Fruit fly (Drosophila melanogaster) whole organism, embryonic: ENCODE results near the gene kraken.
A peak's percentile ranks its signal among the peaks of the same experiment; 100 is the strongest.

ENCODE experiments used
- Awh ChIP-seq: fragments of 200-800 bp; sonication (Bioruptor generic); IDR thresholded peaks from 2 replicates; pipeline ENCODE4, ENCODE4 v1.3.6; 2022; ENCODE audit warnings: missing biosample characterization, missing genetic modification characterization
- CG10366 ChIP-seq: fragments of 200-800 bp; sonication (Bioruptor generic); IDR thresholded peaks from 2 replicates; pipeline ENCODE4 v1.3.6; 2022; ENCODE audit warnings: missing biosample characterization, missing genetic modification characterization
- CG12236 ChIP-seq: fragments of 200-800 bp; sonication (Bioruptor generic); optimal IDR thresholded peaks from 2 replicates; lab custom pipeline; 2016; ENCODE audit warnings: missing biosample characterization, missing genetic modification characterization
- CG12769 ChIP-seq: fragments of 200-800 bp; sonication (Bioruptor generic); optimal IDR thresholded peaks from 2 replicates; lab custom pipeline; 2019; ENCODE audit warnings: missing biosample characterization, mild to moderate bottlenecking, missing genetic modification characterization, moderate library complexity
- CG13287 ChIP-seq: fragments of 200-800 bp; sonication (Bioruptor generic); IDR thresholded peaks from 2 replicates; pipeline ENCODE4 v1.3.6; 2022; ENCODE audit warnings: missing biosample characterization, missing genetic modification characterization; ENCODE audit not compliant: partially characterized antibody
- CG14860 ChIP-seq: fragments of 200-800 bp; sonication (Bioruptor generic); IDR thresholded peaks from 3 replicates; pipeline ENCODE4 v1.3.6; 2022; ENCODE audit warnings: missing biosample characterization, missing genetic modification characterization; ENCODE audit not compliant: partially characterized antibody
- CG15479 ChIP-seq: fragments of 200-800 bp; sonication (Bioruptor generic); optimal IDR thresholded peaks from 3 replicates; lab custom pipeline; 2019; ENCODE audit warnings: missing biosample characterization, mild to moderate bottlenecking, missing genetic modification characterization, moderate library complexity
- CG17912 ChIP-seq: fragments of 200-800 bp; sonication (Bioruptor generic); optimal IDR thresholded peaks from 2 replicates; lab custom pipeline; 2018; ENCODE audit warnings: missing biosample characterization, mild to moderate bottlenecking, missing genetic modification characterization
- CG1832 ChIP-seq: fragments of 200-800 bp; sonication (Bioruptor generic); optimal IDR thresholded peaks from 2 replicates; lab custom pipeline; 2017; ENCODE audit warnings: missing biosample characterization, mild to moderate bottlenecking, missing genetic modification characterization, inconsistent platforms
- CG2199 ChIP-seq: fragments of 200-800 bp; sonication (Bioruptor generic); IDR thresholded peaks from 3 replicates; pipeline ENCODE4 v1.3.6; 2022; ENCODE audit warnings: missing biosample characterization, missing genetic modification characterization
- CG31441 ChIP-seq: fragments of 200-800 bp; sonication (Bioruptor generic); IDR thresholded peaks from 2 replicates; pipeline ENCODE4 v1.3.6; 2022; ENCODE audit warnings: missing biosample characterization, missing genetic modification characterization
- CG32767 ChIP-seq: fragments of 200-800 bp; sonication (Bioruptor generic); IDR thresholded peaks from 2 replicates; pipeline ENCODE4 v1.3.6; 2022; ENCODE audit warnings: missing biosample characterization, missing genetic modification characterization
- CG4820 ChIP-seq: fragments of 200-800 bp; sonication (Bioruptor generic); optimal IDR thresholded peaks from 3 replicates; lab custom pipeline; 2016; ENCODE audit warnings: missing biosample characterization, missing genetic modification characterization
- CoRest ChIP-seq: fragments of 200-800 bp; sonication (Bioruptor generic); optimal IDR thresholded peaks from 3 replicates; lab custom pipeline; 2018; ENCODE audit warnings: missing biosample characterization, mild to moderate bottlenecking, missing genetic modification characterization, moderate library complexity
- Deaf1 ChIP-seq: fragments of 200-800 bp; optimal IDR thresholded peaks from 3 replicates; lab custom pipeline; 2019; ENCODE audit warnings: missing biosample characterization, mild to moderate bottlenecking, missing genetic modification characterization, moderate library complexity
- Doc2 ChIP-seq: fragments of 200-800 bp; sonication (Bioruptor generic); IDR thresholded peaks from 2 replicates; pipeline ENCODE4 v1.3.6; 2022; ENCODE audit warnings: missing biosample characterization, missing genetic modification characterization
- Fer3 ChIP-seq: fragments of 200-800 bp; sonication (Bioruptor generic); optimal IDR thresholded peaks from 2 replicates; lab custom pipeline; 2018; ENCODE audit warnings: missing biosample characterization, mild to moderate bottlenecking, missing genetic modification characterization, moderate library complexity
- Hmr ChIP-seq: fragments of 200-800 bp; sonication (Bioruptor generic); optimal IDR thresholded peaks from 3 replicates; lab custom pipeline; 2017; ENCODE audit warnings: mild to moderate bottlenecking, missing biosample characterization, missing genetic modification reagents, missing genetic modification characterization
- Med ChIP-seq: fragments of 200-800 bp; sonication (Bioruptor generic); peaks from one replicate; lab custom pipeline; 2016; ENCODE audit warnings: missing biosample characterization, missing genetic modification characterization, mild to moderate bottlenecking, inconsistent platforms, moderate library complexity
- Mrtf ChIP-seq: fragments of 200-800 bp; sonication (Bioruptor generic); IDR thresholded peaks from 3 replicates; pipeline ENCODE4 v1.3.6; 2022; ENCODE audit warnings: missing biosample characterization, missing genetic modification characterization
- Myb ChIP-seq: fragments of 200-800 bp; sonication (Bioruptor generic); optimal IDR thresholded peaks from 2 replicates; lab custom pipeline; 2016; ENCODE audit warnings: missing biosample characterization, missing genetic modification characterization
- Pdp1 ChIP-seq, 2 experiments: fragments of 200-800 bp; sonication (Bioruptor generic); optimal IDR thresholded peaks; 3 replicates each; lab custom pipeline; 2016; ENCODE audit warnings: missing biosample characterization in 2 of 2, missing genetic modification characterization in 2 of 2, mild to moderate bottlenecking in 1 of 2, moderate library complexity in 1 of 2
- Trl ChIP-seq, 3 experiments: fragments of >200 bp in 2 of 3; fragments of 200-800 bp in 1 of 3; sonication (Bioruptor generic) in 1 of 3; optimal IDR thresholded peaks; 2 replicates in 1 of 3; 3 replicates in 2 of 3; lab custom pipeline; 2016 to 2017; ENCODE audit warnings: missing biosample characterization in 1 of 3, missing genetic modification characterization in 1 of 3
- YL-1 ChIP-seq: fragments of 200-800 bp; sonication (Bioruptor generic); optimal IDR thresholded peaks from 3 replicates; lab custom pipeline; 2017; ENCODE audit warnings: missing biosample characterization, mild to moderate bottlenecking, missing genetic modification characterization
- cg ChIP-seq: fragments of 200-800 bp; sonication (Bioruptor generic); optimal IDR thresholded peaks from 3 replicates; lab custom pipeline; 2019; ENCODE audit warnings: missing biosample characterization, mild to moderate bottlenecking, missing genetic modification characterization, moderate library complexity
- chn ChIP-seq: fragments of 200-800 bp; sonication (Bioruptor generic); optimal IDR thresholded peaks from 2 replicates; lab custom pipeline; 2016; ENCODE audit warnings: missing biosample characterization, missing genetic modification characterization
- crol ChIP-seq: fragments of 200-800 bp; sonication (Bioruptor generic); IDR thresholded peaks from 2 replicates; pipeline ENCODE4 v1.3.6; 2022; ENCODE audit warnings: missing biosample characterization, missing genetic modification characterization
- dati ChIP-seq: fragments of 200-800 bp; sonication (Bioruptor generic); IDR thresholded peaks from 2 replicates; pipeline ENCODE4 v1.3.6; 2022; ENCODE audit warnings: missing biosample characterization, missing genetic modification characterization
- ems ChIP-seq: fragments of 200-800 bp; sonication (Bioruptor generic); optimal IDR thresholded peaks from 3 replicates; lab custom pipeline; 2016; ENCODE audit warnings: missing biosample characterization, missing genetic modification characterization
- ewg ChIP-seq: fragments of 200-800 bp; sonication (Bioruptor generic); optimal IDR thresholded peaks from 3 replicates; lab custom pipeline; 2017; ENCODE audit warnings: mild to moderate bottlenecking, missing biosample characterization, missing genetic modification reagents, missing genetic modification characterization
- gsb ChIP-seq: fragments of 200-800 bp; sonication (Bioruptor generic); IDR thresholded peaks from 2 replicates; pipeline ENCODE4 v1.3.6; 2022; ENCODE audit warnings: missing biosample characterization, missing genetic modification characterization
- hb ChIP-seq: fragments of 200-800 bp; sonication (Bioruptor generic); IDR thresholded peaks from 3 replicates; pipeline ENCODE4 v1.3.6; 2022; ENCODE audit warnings: missing biosample characterization, missing genetic modification characterization; ENCODE audit not compliant: partially characterized antibody
- ind ChIP-seq: fragments of 200-800 bp; sonication (Bioruptor generic); optimal IDR thresholded peaks from 3 replicates; lab custom pipeline; 2016; ENCODE audit warnings: missing biosample characterization, missing genetic modification characterization
- jing ChIP-seq: fragments of 200-800 bp; sonication (Bioruptor generic); optimal IDR thresholded peaks from 2 replicates; lab custom pipeline; 2018; ENCODE audit warnings: missing biosample characterization, mild to moderate bottlenecking, missing genetic modification characterization
- kay ChIP-seq: fragments of 200-800 bp; sonication (Bioruptor generic); optimal IDR thresholded peaks from 2 replicates; lab custom pipeline; 2016; ENCODE audit warnings: missing biosample characterization, missing genetic modification characterization
- org-1 ChIP-seq: fragments of 200-800 bp; sonication (Bioruptor generic); optimal IDR thresholded peaks from 2 replicates; lab custom pipeline; 2017; ENCODE audit warnings: missing biosample characterization, missing genetic modification characterization
- pros ChIP-seq: fragments of 200-800 bp; sonication (Bioruptor generic); optimal IDR thresholded peaks from 3 replicates; lab custom pipeline; 2019; ENCODE audit warnings: missing biosample characterization, mild to moderate bottlenecking, missing genetic modification characterization, moderate library complexity
- rib ChIP-seq: fragments of 200-800 bp; sonication (Bioruptor generic); IDR thresholded peaks from 2 replicates; pipeline ENCODE4 v1.3.6; 2022; ENCODE audit warnings: missing biosample characterization, missing genetic modification characterization
- sens ChIP-seq: fragments of 200-800 bp; sonication (Bioruptor generic); peaks from one replicate; lab custom pipeline; 2016; ENCODE audit warnings: missing biosample characterization, missing genetic modification characterization
- seq ChIP-seq: fragments of 200-800 bp; sonication (Bioruptor generic); IDR thresholded peaks from 2 replicates; pipeline ENCODE4 v1.3.6; 2022; ENCODE audit warnings: missing biosample characterization, missing genetic modification characterization
- sr ChIP-seq: fragments of 200-800 bp; sonication (Bioruptor generic); IDR thresholded peaks from 3 replicates; pipeline ENCODE4 v1.3.6; 2022; ENCODE audit warnings: missing biosample characterization, missing genetic modification characterization
- tin ChIP-seq: fragments of 200-800 bp; sonication (Bioruptor generic); optimal IDR thresholded peaks from 3 replicates; lab custom pipeline; 2016; ENCODE audit warnings: missing biosample characterization, missing genetic modification characterization
- yki ChIP-seq: fragments of >200 bp; optimal IDR thresholded peaks from 3 replicates; lab custom pipeline; 2018
- z ChIP-seq: fragments of 200-800 bp; sonication (Bioruptor generic); IDR thresholded peaks from 3 replicates; pipeline ENCODE4 v1.3.6; 2022; ENCODE audit warnings: missing biosample characterization, missing genetic modification characterization
- zf30C ChIP-seq: fragments of 200-800 bp; sonication (Bioruptor generic); optimal IDR thresholded peaks from 3 replicates; lab custom pipeline; 2018; ENCODE audit warnings: missing biosample characterization, mild to moderate bottlenecking, missing genetic modification characterization

kraken gene

DNA sequence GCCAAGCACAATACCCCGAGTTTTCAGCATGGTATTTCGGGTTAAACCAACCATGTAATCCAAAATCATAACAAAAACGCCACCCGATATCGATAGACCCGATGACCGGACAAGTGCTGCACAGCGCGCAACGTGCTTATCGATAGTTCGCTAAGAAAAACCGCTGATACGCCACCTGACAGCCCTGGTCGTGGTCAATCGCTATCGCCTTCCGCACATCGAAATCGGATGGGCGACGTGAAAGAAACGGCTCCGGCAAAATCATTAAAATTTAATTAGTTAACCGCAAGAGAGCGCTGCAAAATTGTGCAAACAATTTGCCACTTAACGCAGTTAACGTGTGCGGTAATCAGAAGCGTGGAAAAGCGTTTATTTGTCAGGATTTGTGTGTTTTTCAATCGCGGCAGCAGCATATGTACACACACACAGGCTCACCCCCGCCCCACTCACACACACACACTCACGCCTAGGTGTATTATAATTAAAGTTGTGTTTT lies 26.8 kb upstream of the kraken start, which contains the start of the genes CG3862 and dock (continued):
- TF ChIP-seq dati, result no peak
- peak; percentile 97 for TF ChIP-seq hb (GFP tag; lab: Robert Waterston, UW)
- peak; percentile 0 for TF ChIP-seq org-1 (GFP tag; lab: Kevin White, UChicago)
- peak; percentile 15 for TF ChIP-seq CG15479
- peak; percentile 18 for TF ChIP-seq CG4820
- peak; percentile 58 for TF ChIP-seq tin
- no peak for TF ChIP-seq jing (GFP tag; lab: Kevin White, UChicago)
- no peak for TF ChIP-seq CG10366 (GFP tag; lab: Robert Waterston, UW)
- TF ChIP-seq Mrtf (GFP tag; lab: Robert Waterston, UW), result 0 out of 3 replicates have a peak, but pooled peaks have one; percentile 16
- TF ChIP-seq Hmr (GFP tag; lab: Kevin White, UChicago), result peak; percentile 71
- TF ChIP-seq, all 482 proteins: peak for 289

DNA sequence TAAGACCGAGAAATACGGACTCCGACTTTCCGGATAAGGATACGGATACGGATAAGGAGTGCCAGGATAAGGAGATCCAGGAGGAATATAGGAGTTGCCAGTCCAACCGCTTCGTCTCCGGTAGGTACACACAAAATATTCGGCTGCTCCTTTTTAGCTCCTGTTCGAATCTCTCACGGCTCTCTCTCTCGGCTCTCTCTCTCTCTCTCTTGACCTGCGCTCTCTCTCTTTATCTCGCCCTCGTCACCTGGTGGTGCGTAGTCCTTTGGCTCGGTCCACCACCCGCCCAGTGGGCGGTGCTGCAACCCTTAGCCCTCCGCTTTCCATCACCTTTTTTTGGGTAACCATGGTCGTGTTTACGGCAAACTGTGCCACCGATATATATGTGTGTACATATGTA lies 26.2 kb upstream of the kraken start:
- no peak for TF ChIP-seq CoRest (tag; lab: Kevin White, UChicago)
- peak; percentile 79 for TF ChIP-seq sens (GFP tag; lab: Kevin White, UChicago)
- TF ChIP-seq gsb, result no peak
- peak; percentile 91 to 97 for TF ChIP-seq Trl (optimal IDR thresholded peaks at IDR 0.05; lab: Kevin White, UChicago)
- TF ChIP-seq Trl (GFP tag; optimal IDR thresholded peaks at IDR 0.05; lab: Kevin White, UChicago), result peak; percentile 18
- peak; percentile 80 for TF ChIP-seq zf30C (GFP tag; lab: Kevin White, UChicago)
- TF ChIP-seq ewg (GFP tag; lab: Kevin White, UChicago), result peak; percentile 72
- peak; percentile 18 for TF ChIP-seq CG1832 (GFP tag; lab: Kevin White, UChicago)
- peak; percentile 94 for TF ChIP-seq yki (lab: Kevin White, UChicago)
- TF ChIP-seq CG14860 (GFP tag; lab: Robert Waterston, UW), result no peak
- peak; percentile 59; the same call in 1 of the 2 replicates for TF ChIP-seq CG32767 (GFP tag; lab: Robert Waterston, UW)
- TF ChIP-seq CG2199 (GFP tag; lab: Robert Waterston, UW), result 0 out of 3 replicates have a peak, but pooled peaks have one; percentile 70
- peak; percentile 71 for TF ChIP-seq seq (GFP tag; lab: Robert Waterston, UW)
- peak; percentile 4 for TF ChIP-seq Deaf1 (tag; lab: Kevin White, UChicago)
- TF ChIP-seq CG12236, result no peak
- TF ChIP-seq pros (GFP tag; lab: Kevin White, UChicago), result peak; percentile 78
- peak; percentile 28 for TF ChIP-seq chn (GFP tag; lab: Kevin White, UChicago)
- TF ChIP-seq Med (GFP tag; lab: Kevin White, UChicago), result peak; percentile 6
- TF ChIP-seq Doc2 (GFP tag; lab: Robert Waterston, UW), result no peak
- TF ChIP-seq, all 482 proteins: peak for 13

DNA sequence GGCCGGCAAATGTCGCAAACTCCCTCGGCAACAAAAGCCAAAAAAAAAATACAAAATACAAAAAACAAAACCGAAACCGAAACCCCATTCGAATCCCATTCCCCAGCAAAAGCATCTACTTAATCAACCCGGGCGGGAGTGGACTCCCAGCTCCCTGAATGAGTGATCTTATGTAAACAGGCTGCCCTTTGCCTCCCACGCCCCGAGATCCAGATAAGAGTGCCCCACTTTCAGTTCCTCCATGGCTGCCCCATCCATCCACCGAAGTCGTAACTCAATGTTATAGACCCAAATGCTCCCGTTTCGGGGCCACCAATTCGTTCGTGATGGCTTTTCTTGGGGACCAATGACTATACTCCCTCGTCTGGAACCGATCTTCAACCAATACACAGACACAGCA lies 25.5 kb upstream of the kraken start:
- TF ChIP-seq cg, result peak; percentile 10
- TF ChIP-seq Fer3 (tag; lab: Kevin White, UChicago), result no peak
- TF ChIP-seq Awh (GFP tag; lab: Robert Waterston, UW), result 0 out of 2 replicates have a peak, but pooled peaks have one; percentile 38
- no peak for TF ChIP-seq CG17912
- TF ChIP-seq z (GFP tag; lab: Robert Waterston, UW), result 0 out of 3 replicates have a peak, but pooled peaks have one; percentile 58
- no peak for TF ChIP-seq kay (GFP tag; lab: Kevin White, UChicago)
- TF ChIP-seq ind (GFP tag; lab: Kevin White, UChicago), result no peak
- no peak for TF ChIP-seq YL-1 (GFP tag; lab: Kevin White, UChicago)
- no peak for TF ChIP-seq CG13287 (GFP tag; lab: Robert Waterston, UW)
- TF ChIP-seq crol (GFP tag; lab: Robert Waterston, UW), result peak; percentile 45
- peak in 1 of 2 experiments; percentile 83 for TF ChIP-seq Pdp1 (GFP tag; optimal IDR thresholded peaks at IDR 0.05; lab: Kevin White, UChicago)
- TF ChIP-seq rib (GFP tag; lab: Robert Waterston, UW), result 0 out of 2 replicates have a peak, but pooled peaks have one; percentile 46
- TF ChIP-seq sr (GFP tag; lab: Robert Waterston, UW), result peak; percentile 17; the same call in 1 of the 3 replicates
- no peak for TF ChIP-seq Myb (GFP tag; lab: Kevin White, UChicago)
- no peak for TF ChIP-seq ems (GFP tag; lab: Kevin White, UChicago)
- TF ChIP-seq CG31441, result no peak
- TF ChIP-seq CG12769, result peak; percentile 40
